Fruit fly (Drosophila melanogaster): ENCODE measurements around the gene verm.
A peak's percentile ranks its signal among the peaks of the same experiment; 100 is the strongest.

verm gene

DNA sequence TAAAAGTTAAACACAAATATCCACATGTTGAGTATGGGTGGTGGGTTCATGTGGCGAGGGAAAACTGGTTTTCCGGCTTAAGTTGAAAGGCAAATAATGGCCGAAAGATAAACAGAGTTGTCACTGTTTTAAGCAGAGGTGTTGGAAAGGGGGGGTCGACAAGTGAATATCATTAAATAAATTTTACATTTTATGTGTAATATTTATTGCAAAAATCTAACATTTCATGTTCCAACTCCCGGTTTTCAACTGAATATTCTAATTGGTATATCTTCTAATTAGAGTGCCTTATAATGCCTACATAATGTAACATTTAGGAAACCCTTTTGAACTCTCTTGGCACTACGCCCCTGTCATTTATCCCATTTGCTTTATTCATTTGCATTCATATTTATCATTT is 39.1 kb downstream of the verm start (continued):
- TF ChIP-seq gro (GFP tag; optimal IDR thresholded peaks at IDR 0.05) (no peak), tgo (GFP tag; IDR thresholded peaks at IDR 0.05) (peak; percentile 40; the same call in 2 of the 3 replicates), sd (tag; optimal IDR thresholded peaks at IDR 0.05) (no peak), Dfd (GFP tag; optimal IDR thresholded peaks at IDR 0.05) (no peak), Hsf (GFP tag; optimal IDR thresholded peaks at IDR 0.05) (peak; percentile 34), Deaf1 (tag; optimal IDR thresholded peaks at IDR 0.05) (no peak), gce (GFP tag; IDR thresholded peaks at IDR 0.05) (peak; percentile 47; the same call in 1 of the 3 replicates), oc (tag; optimal IDR thresholded peaks at IDR 0.05) (peak; percentile 66), Antp (GFP tag; optimal IDR thresholded peaks at IDR 0.05) (no peak), D (optimal IDR thresholded peaks at IDR 0.05) (no peak), D (GFP tag; optimal IDR thresholded peaks at IDR 0.05) (peak; percentile 73), CG10431 (GFP tag; optimal IDR thresholded peaks at IDR 0.05) (peak; percentile 7), luna (GFP tag; optimal IDR thresholded peaks at IDR 0.05) (no peak), lov (optimal IDR thresholded peaks at IDR 0.05) (no peak), lov (GFP tag; IDR thresholded peaks at IDR 0.05) (no peak), fd96Cb (tag; optimal IDR thresholded peaks at IDR 0.05) (peak; percentile 61), Fer1 (GFP tag; optimal IDR thresholded peaks at IDR 0.05) (no peak), dmrt99B (tag; optimal IDR thresholded peaks at IDR 0.05) (peak; percentile 76), crp (GFP tag; optimal IDR thresholded peaks at IDR 0.05) (no peak), eve (GFP tag; optimal IDR thresholded peaks at IDR 0.05) (peak in 1 of 2 experiments; percentile 87), Lpt (GFP tag; optimal IDR thresholded peaks at IDR 0.05) (no peak), CG12236 (GFP tag; optimal IDR thresholded peaks at IDR 0.05) (peak; percentile 13), CG8290 (GFP tag; optimal IDR thresholded peaks at IDR 0.05) (peak; percentile 11), CG8290 (tag; optimal IDR thresholded peaks at IDR 0.05) (no peak), lola (GFP tag; optimal IDR thresholded peaks at IDR 0.05) (peak in 1 of 3 experiments; percentile 67), insv (GFP tag; optimal IDR thresholded peaks at IDR 0.05) (peak in 1 of 2 experiments; percentile 74), H2.0 (GFP tag; IDR thresholded peaks at IDR 0.05) (no peak), ro (GFP tag; IDR thresholded peaks at IDR 0.05) (no peak), CG4404 (GFP tag; IDR thresholded peaks at IDR 0.05) (peak; percentile 41), CG32532 (GFP tag; IDR thresholded peaks at IDR 0.05) (no peak; the same call in 1 of the 2 replicates), Doc2 (GFP tag; IDR thresholded peaks at IDR 0.05) (no peak), CG1233 (GFP tag; optimal IDR thresholded peaks at IDR 0.05) (peak; percentile 53), CG3847 (GFP tag; IDR thresholded peaks at IDR 0.05) (peak; percentile 54), lmd (GFP tag; IDR thresholded peaks at IDR 0.05) (peak; percentile 55; the same call in 1 of the 2 replicates), Hand (GFP tag; optimal IDR thresholded peaks at IDR 0.05) (no peak), CG15601 (tag; optimal IDR thresholded peaks at IDR 0.05) (peak; percentile 64), twi (tag; optimal IDR thresholded peaks at IDR 0.05) (peak; percentile 42), Sry-δ (GFP tag; optimal IDR thresholded peaks at IDR 0.05) (no peak), ac (GFP tag; optimal IDR thresholded peaks at IDR 0.05) (peak; percentile 14), ERR (GFP tag; optimal IDR thresholded peaks at IDR 0.05) (no peak), run (tag; optimal IDR thresholded peaks at IDR 0.05) (peak; percentile 41), CG13624 (GFP tag; optimal IDR thresholded peaks at IDR 0.05) (peak; percentile 13), Hmx (GFP tag; optimal IDR thresholded peaks at IDR 0.05) (no peak), CG1603 (tag; optimal IDR thresholded peaks at IDR 0.05) (peak; percentile 23), CG14441 (GFP tag; IDR thresholded peaks at IDR 0.05) (peak; percentile 65), YL-1 (GFP tag; optimal IDR thresholded peaks at IDR 0.05) (no peak), mld (GFP tag; IDR thresholded peaks at IDR 0.05; ENCODE audit: partially characterized antibody) (no peak), CG18262 (tag; optimal IDR thresholded peaks at IDR 0.05) (peak; percentile 75), CG8924 (tag; optimal IDR thresholded peaks at IDR 0.05) (peak; percentile 63), pho (GFP tag; optimal IDR thresholded peaks at IDR 0.05) (no peak), CG10274 (GFP tag; optimal IDR thresholded peaks at IDR 0.05) (no peak), Nf-YC (tag; optimal IDR thresholded peaks at IDR 0.05) (peak; percentile 22)

Measured in whole organism, embryonic.